Worm (Caenorhabditis elegans) whole organism, L4 larva: Measurements from ENCODE around the gene sca-1.

ENCODE experiments used
- ceh-28 ChIP-seq: fragments of 150-350 bp; optimal IDR thresholded peaks from 2 replicates; lab custom pipeline; 2014; ENCODE audit warnings: missing biosample characterization, missing genetic modification reagents, missing genetic modification characterization
- ceh-62 ChIP-seq: sonication (generic microtip); optimal IDR thresholded peaks from 2 replicates; lab custom pipeline; 2017; ENCODE audit warnings: missing biosample characterization, missing genetic modification characterization
- daf-19 ChIP-seq: fragments of 200-800 bp; sonication (Bioruptor generic); conservative IDR thresholded peaks from 2 replicates; pipeline ENCODE4 v1.3.6; 2022; ENCODE audit warnings: missing genetic modification characterization, missing compliant biosample characterization
- dmd-9 ChIP-seq: fragments of 200-800 bp; sonication (Bioruptor generic); IDR thresholded peaks from 2 replicates; pipeline ENCODE4 v1.3.6; 2022; ENCODE audit warnings: missing genetic modification reagents, missing genetic modification characterization, missing compliant biosample characterization
- dpl-1 ChIP-seq: fragments of 150-350 bp; optimal IDR thresholded peaks from 2 replicates; lab custom pipeline; 2014; ENCODE audit warnings: missing biosample characterization, missing genetic modification reagents, missing genetic modification characterization
- hlh-11 ChIP-seq: fragments of 200-800 bp; sonication (Bioruptor generic); optimal IDR thresholded peaks from 2 replicates; lab custom pipeline; 2018; ENCODE audit warnings: mild to moderate bottlenecking, missing genetic modification characterization, missing compliant biosample characterization
- lin-13 ChIP-seq: fragments of 150-350 bp; optimal IDR thresholded peaks from 2 replicates; lab custom pipeline; 2014; ENCODE audit warnings: missing biosample characterization, missing genetic modification reagents, missing genetic modification characterization
- lir-3 ChIP-seq: sonication (generic microtip); optimal IDR thresholded peaks from 2 replicates; lab custom pipeline; 2016; ENCODE audit warnings: mild to moderate bottlenecking, missing genetic modification characterization, missing compliant biosample characterization
- madf-9 ChIP-seq: fragments of 200-800 bp; sonication (Bioruptor generic); conservative IDR thresholded peaks from 2 replicates; pipeline ENCODE4 v1.3.6; 2022; ENCODE audit warnings: missing genetic modification reagents, missing genetic modification characterization, missing compliant biosample characterization
- mdl-1 ChIP-seq, 2 experiments: fragments of 150-350 bp in 1 of 2; sonication (generic microtip) in 1 of 2; optimal IDR thresholded peaks; 2 replicates each; lab custom pipeline; 2014 to 2017; ENCODE audit warnings: missing biosample characterization in 2 of 2, missing genetic modification characterization in 2 of 2
- nhr-10 ChIP-seq: fragments of 150-350 bp; optimal IDR thresholded peaks from 2 replicates; lab custom pipeline; 2014; ENCODE audit warnings: missing biosample characterization, missing genetic modification characterization
- unc-62 ChIP-seq, 3 experiments: fragments of 150-350 bp in 1 of 3; sonication (generic microtip); optimal IDR thresholded peaks in 2 of 3; peaks in 1 of 3; 1 replicate in 1 of 3; 2 replicates in 2 of 3; lab custom pipeline; 2014 to 2017; ENCODE audit warnings: missing biosample characterization in 3 of 3, missing genetic modification characterization in 3 of 3, missing genetic modification reagents in 3 of 3, missing genotype in 1 of 3
- zag-1 ChIP-seq: fragments of 150-350 bp; optimal IDR thresholded peaks from 2 replicates; lab custom pipeline; 2014; ENCODE audit warnings: missing biosample characterization, missing genetic modification characterization

DNA sequence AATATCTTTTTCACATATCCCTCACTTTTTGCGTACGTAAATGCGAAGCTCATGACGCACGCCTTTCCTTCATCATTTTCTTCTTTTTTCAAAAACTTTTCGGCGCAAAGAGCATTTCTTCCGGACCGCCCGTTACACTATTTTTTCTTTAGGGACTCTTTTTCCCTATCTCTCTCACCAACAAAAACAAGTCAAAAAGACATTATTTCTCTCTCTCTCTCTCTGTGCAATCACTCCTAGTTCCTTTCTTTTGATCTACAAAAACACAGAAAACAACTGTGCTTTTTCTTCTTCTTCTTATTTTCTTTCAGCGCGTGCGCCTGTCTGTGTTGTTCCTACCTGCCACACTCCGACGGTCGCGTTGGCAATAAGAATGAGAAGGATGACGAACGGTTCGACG, 605 bp downstream of the sca-1 start:
- TF ChIP-seq hlh-11 (tag; lab: Kevin White, UChicago) = no peak
- TF ChIP-seq lin-13 (GFP tag; lab: Kevin White, UChicago) = no peak
- TF ChIP-seq daf-19 (GFP tag; lab: Robert Waterston, UW) = no peak
- TF ChIP-seq lir-3 (tag; lab: Kevin White, UChicago) = no peak
- no peak for TF ChIP-seq nhr-10 (tag; lab: Kevin White, UChicago)
- TF ChIP-seq unc-62 (GFP tag; optimal IDR thresholded peaks at IDR 0.05 in 1 of 2; lab: Kevin White, UChicago) = no peak
- TF ChIP-seq unc-62 (tag; optimal IDR thresholded peaks at IDR 0.05; lab: Kevin White, UChicago) = no peak
- TF ChIP-seq ceh-62 (tag; lab: Kevin White, UChicago) = no peak
- no peak for TF ChIP-seq ceh-28 (tag; lab: Kevin White, UChicago)
- no peak for TF ChIP-seq mdl-1 (tag; optimal IDR thresholded peaks at IDR 0.05; lab: Kevin White, UChicago)
- no peak for TF ChIP-seq dmd-9 (GFP tag; lab: Robert Waterston, UW)
- TF ChIP-seq madf-9 (GFP tag; lab: Robert Waterston, UW) = no peak
- TF ChIP-seq dpl-1 (GFP tag; lab: Kevin White, UChicago) = no peak
- TF ChIP-seq zag-1 (tag; lab: Kevin White, UChicago) = no peak
